Worm (Caenorhabditis elegans): ENCODE measurements around the gene Y43F8C.11.

- TF ChIP-seq snpc-4 (tag; optimal IDR thresholded peaks at IDR 0.05) (no peak), lsy-2 (tag; optimal IDR thresholded peaks at IDR 0.05) (no peak), ama-1 (optimal IDR thresholded peaks at IDR 0.05) (no peak), nhr-10 (tag; optimal IDR thresholded peaks at IDR 0.05) (no peak), sma-3 (GFP tag; optimal IDR thresholded peaks at IDR 0.05) (no peak), mab-5 (tag; optimal IDR thresholded peaks at IDR 0.05) (no peak), nhr-25 (tag; optimal IDR thresholded peaks at IDR 0.05) (no peak), gmeb-1 (tag; optimal IDR thresholded peaks at IDR 0.05) (no peak), lin-13 (GFP tag; optimal IDR thresholded peaks at IDR 0.05) (no peak), nhr-77 (tag; optimal IDR thresholded peaks at IDR 0.05) (no peak), ztf-11 (tag; optimal IDR thresholded peaks at IDR 0.05) (no peak)
Measured at ce11 chrV:19719253-19719652, 49.2 kb downstream of the Y43F8C.11 start, which contains the start of gene Y116F11A.6.

Data from whole organism, L2 larva.